Fruit fly (Drosophila melanogaster) whole organism, embryonic: ENCODE data around the gene CG31677.

ENCODE experiments used
- Adf1 ChIP-seq: fragments of 200-800 bp; sonication (Bioruptor generic); IDR thresholded peaks from 2 replicates; pipeline ENCODE4 v1.3.6; 2022; ENCODE audit warnings: missing biosample characterization, missing genetic modification characterization
- Bdp1 ChIP-seq: fragments of 200-800 bp; sonication (Bioruptor generic); optimal IDR thresholded peaks from 3 replicates; lab custom pipeline; 2016; ENCODE audit warnings: missing biosample characterization, missing genetic modification characterization
- BtbVII ChIP-seq: fragments of 200-800 bp; sonication (Bioruptor generic); optimal IDR thresholded peaks from 3 replicates; lab custom pipeline; 2017; ENCODE audit warnings: missing biosample characterization, mild to moderate bottlenecking, missing genetic modification characterization
- CG10321 ChIP-seq: fragments of 200-800 bp; sonication (Bioruptor generic); IDR thresholded peaks from 2 replicates; pipeline ENCODE4 v1.3.6; 2022; ENCODE audit warnings: missing biosample characterization, missing genetic modification characterization
- CG10654 ChIP-seq: fragments of 200-800 bp; sonication (Bioruptor generic); optimal IDR thresholded peaks from 2 replicates; lab custom pipeline; 2016; ENCODE audit warnings: missing biosample characterization, missing genetic modification characterization
- CG12219 ChIP-seq: fragments of 200-800 bp; sonication (Bioruptor generic); optimal IDR thresholded peaks from 3 replicates; lab custom pipeline; 2018; ENCODE audit warnings: missing biosample characterization, mild to moderate bottlenecking, missing genetic modification characterization
- CG13287 ChIP-seq: fragments of 200-800 bp; sonication (Bioruptor generic); IDR thresholded peaks from 2 replicates; pipeline ENCODE4 v1.3.6; 2022; ENCODE audit warnings: missing biosample characterization, missing genetic modification characterization; ENCODE audit not compliant: partially characterized antibody
- CG13424 ChIP-seq: fragments of 200-800 bp; sonication (Bioruptor generic); optimal IDR thresholded peaks from 2 replicates; lab custom pipeline; 2019; ENCODE audit warnings: missing biosample characterization, mild to moderate bottlenecking, missing genetic modification characterization, moderate library complexity
- CG14014 ChIP-seq: fragments of 200-800 bp; sonication (Bioruptor generic); IDR thresholded peaks from 2 replicates; pipeline ENCODE4 v1.3.6; 2022; ENCODE audit warnings: missing biosample characterization, missing genetic modification characterization
- CG14441 ChIP-seq: fragments of 200-800 bp; sonication (Bioruptor generic); IDR thresholded peaks from 2 replicates; pipeline ENCODE4 v1.3.6; 2022; ENCODE audit warnings: missing biosample characterization, missing genetic modification characterization
- CG15073 ChIP-seq: fragments of 200-800 bp; sonication (Bioruptor generic); optimal IDR thresholded peaks from 2 replicates; lab custom pipeline; 2016; ENCODE audit warnings: missing biosample characterization, missing genetic modification characterization
- CG16779 ChIP-seq: fragments of 200-800 bp; sonication (Bioruptor generic); IDR thresholded peaks from 2 replicates; pipeline ENCODE4 v1.3.6; 2022; ENCODE audit warnings: missing biosample characterization, missing genetic modification characterization
- CG18476 ChIP-seq: fragments of 200-800 bp; sonication (Bioruptor generic); optimal IDR thresholded peaks from 2 replicates; lab custom pipeline; 2016; ENCODE audit warnings: missing biosample characterization, mild to moderate bottlenecking, missing genetic modification characterization
- CG2875 ChIP-seq: fragments of 200-800 bp; sonication (Bioruptor generic); optimal IDR thresholded peaks from 2 replicates; lab custom pipeline; 2017; ENCODE audit warnings: missing biosample characterization, mild to moderate bottlenecking, missing genetic modification characterization, missing genetic modification reagents
- CG33213 ChIP-seq: fragments of 200-800 bp; sonication (Bioruptor generic); optimal IDR thresholded peaks from 3 replicates; lab custom pipeline; 2016; ENCODE audit warnings: missing biosample characterization, missing genetic modification characterization
- CG4820 ChIP-seq: fragments of 200-800 bp; sonication (Bioruptor generic); optimal IDR thresholded peaks from 3 replicates; lab custom pipeline; 2016; ENCODE audit warnings: missing biosample characterization, missing genetic modification characterization
- CG6654 ChIP-seq: fragments of 200-800 bp; sonication (Bioruptor generic); optimal IDR thresholded peaks from 2 replicates; lab custom pipeline; 2017; ENCODE audit warnings: missing biosample characterization, mild to moderate bottlenecking, missing genetic modification characterization
- CG6813 ChIP-seq: fragments of 200-800 bp; sonication (Bioruptor generic); optimal IDR thresholded peaks from 2 replicates; lab custom pipeline; 2017; ENCODE audit warnings: missing biosample characterization, missing genetic modification characterization, mild to moderate bottlenecking, moderate library complexity, missing genetic modification reagents
- CG6854 ChIP-seq: fragments of 200-800 bp; sonication (Bioruptor generic); optimal IDR thresholded peaks from 3 replicates; lab custom pipeline; 2017; ENCODE audit warnings: missing biosample characterization, mild to moderate bottlenecking, missing genetic modification characterization
- CTCF ChIP-seq: fragments of 200-800 bp; sonication (Bioruptor generic); optimal IDR thresholded peaks from 2 replicates; lab custom pipeline; 2017; ENCODE audit warnings: missing biosample characterization, mild to moderate bottlenecking, missing genetic modification characterization, moderate library complexity
- Camta ChIP-seq: fragments of 200-800 bp; sonication (Bioruptor generic); optimal IDR thresholded peaks from 2 replicates; lab custom pipeline; 2016; ENCODE audit warnings: missing biosample characterization, missing genetic modification characterization
- CkIIα-i1 ChIP-seq: fragments of 200-800 bp; sonication (Bioruptor generic); IDR thresholded peaks from 2 replicates; pipeline ENCODE4 v1.3.6; 2022; ENCODE audit warnings: missing biosample characterization, missing genetic modification characterization
- Gug ChIP-seq: fragments of 200-800 bp; sonication (Bioruptor generic); IDR thresholded peaks from 4 replicates; pipeline ENCODE4 v1.3.6; 2022; ENCODE audit warnings: missing biosample characterization, missing genetic modification characterization
- H15 ChIP-seq: fragments of 200-800 bp; sonication (Bioruptor generic); IDR thresholded peaks from 3 replicates; pipeline ENCODE4 v1.3.6; 2022; ENCODE audit warnings: missing biosample characterization, missing genetic modification characterization
- HHEX ChIP-seq: fragments of 200-800 bp; sonication (Bioruptor generic); optimal IDR thresholded peaks from 3 replicates; lab custom pipeline; 2017; ENCODE audit warnings: missing biosample characterization, mild to moderate bottlenecking, missing genetic modification characterization, missing genetic modification reagents
- HLH4C ChIP-seq: fragments of 200-800 bp; sonication (Bioruptor generic); IDR thresholded peaks from 3 replicates; pipeline ENCODE4 v1.3.6; 2022; ENCODE audit warnings: missing biosample characterization, missing genetic modification characterization; ENCODE audit not compliant: partially characterized antibody
- HLH54F ChIP-seq: fragments of 200-800 bp; sonication (Bioruptor generic); optimal IDR thresholded peaks from 3 replicates; lab custom pipeline; 2016; ENCODE audit warnings: missing biosample characterization, missing genetic modification characterization
- MTF-1 ChIP-seq: fragments of 200-800 bp; sonication (Bioruptor generic); optimal IDR thresholded peaks from 2 replicates; lab custom pipeline; 2018; ENCODE audit warnings: missing biosample characterization, mild to moderate bottlenecking, missing genetic modification characterization, borderline replicate concordance
- Meics ChIP-seq: fragments of 200-800 bp; sonication (Bioruptor generic); optimal IDR thresholded peaks from 2 replicates; lab custom pipeline; 2017; ENCODE audit warnings: missing biosample characterization, mild to moderate bottlenecking, missing genetic modification characterization
- Nf-YA ChIP-seq: fragments of 200-800 bp; sonication (Bioruptor generic); IDR thresholded peaks from 2 replicates; pipeline ENCODE4 v1.3.6; 2022; ENCODE audit warnings: missing biosample characterization, missing genetic modification characterization
- Ravus ChIP-seq: fragments of 200-800 bp; sonication (Bioruptor generic); IDR thresholded peaks from 2 replicates; pipeline ENCODE4 v1.3.6; 2022; ENCODE audit warnings: missing biosample characterization, missing genetic modification characterization
- Sin3A ChIP-seq: fragments of >200 bp; optimal IDR thresholded peaks from 2 replicates; lab custom pipeline; 2018
- Six4 ChIP-seq: fragments of 200-800 bp; sonication (Bioruptor generic); optimal IDR thresholded peaks from 2 replicates; lab custom pipeline; 2016; ENCODE audit warnings: missing biosample characterization, missing genetic modification characterization
- abd-A ChIP-seq: fragments of 200-800 bp; sonication (Bioruptor generic); optimal IDR thresholded peaks from 3 replicates; lab custom pipeline; 2019; ENCODE audit warnings: missing biosample characterization, mild to moderate bottlenecking, missing genetic modification characterization, moderate library complexity
- caup ChIP-seq: fragments of 200-800 bp; sonication (Bioruptor generic); optimal IDR thresholded peaks from 3 replicates; lab custom pipeline; 2017; ENCODE audit warnings: missing biosample characterization, mild to moderate bottlenecking, missing genetic modification characterization, moderate library complexity; ENCODE audit not compliant: severe bottlenecking
- cg ChIP-seq: fragments of 200-800 bp; sonication (Bioruptor generic); optimal IDR thresholded peaks from 3 replicates; lab custom pipeline; 2019; ENCODE audit warnings: missing biosample characterization, mild to moderate bottlenecking, missing genetic modification characterization, moderate library complexity
- gcm2 ChIP-seq: fragments of 200-800 bp; sonication (Bioruptor generic); optimal IDR thresholded peaks from 2 replicates; lab custom pipeline; 2016; ENCODE audit warnings: missing biosample characterization, missing genetic modification characterization
- gt ChIP-seq: fragments of 200-800 bp; sonication (Bioruptor generic); IDR thresholded peaks from 2 replicates; pipeline ENCODE4 v1.3.6; 2022; ENCODE audit warnings: missing biosample characterization, missing genetic modification characterization
- her ChIP-seq: fragments of 200-800 bp; sonication (Bioruptor generic); optimal IDR thresholded peaks from 2 replicates; lab custom pipeline; 2016; ENCODE audit warnings: missing biosample characterization, missing genetic modification characterization
- jing ChIP-seq: fragments of 200-800 bp; sonication (Bioruptor generic); optimal IDR thresholded peaks from 2 replicates; lab custom pipeline; 2018; ENCODE audit warnings: missing biosample characterization, mild to moderate bottlenecking, missing genetic modification characterization
- jumu ChIP-seq: fragments of 200-800 bp; sonication (Bioruptor generic); optimal IDR thresholded peaks from 3 replicates; lab custom pipeline; 2016; ENCODE audit warnings: missing biosample characterization, missing genetic modification characterization
- otp ChIP-seq: fragments of 200-800 bp; sonication (Bioruptor generic); IDR thresholded peaks from 3 replicates; pipeline ENCODE4, ENCODE4 v1.3.6; 2022; ENCODE audit warnings: missing biosample characterization, missing genetic modification characterization
- pb ChIP-seq: fragments of 200-800 bp; sonication (Bioruptor generic); optimal IDR thresholded peaks from 3 replicates; lab custom pipeline; 2016; ENCODE audit warnings: missing biosample characterization, missing genetic modification characterization
- salm ChIP-seq: fragments of 200-800 bp; sonication (Bioruptor generic); optimal IDR thresholded peaks from 2 replicates; lab custom pipeline; 2018; ENCODE audit warnings: missing biosample characterization, mild to moderate bottlenecking, missing genetic modification characterization
- sc ChIP-seq, 3 experiments: fragments of >200 bp in 2 of 3; fragments of 200-800 bp in 1 of 3; sonication (Bioruptor generic) in 1 of 3; optimal IDR thresholded peaks; 2 replicates in 2 of 3; 3 replicates in 1 of 3; lab custom pipeline; 2017; ENCODE audit warnings: mild to moderate bottlenecking in 1 of 3, missing biosample characterization in 1 of 3, missing genetic modification characterization in 1 of 3, missing genetic modification reagents in 1 of 3
- trh ChIP-seq: fragments of 200-800 bp; sonication (Bioruptor generic); optimal IDR thresholded peaks from 2 replicates; lab custom pipeline; 2016; ENCODE audit warnings: missing biosample characterization, missing genetic modification characterization
- ttk ChIP-seq: fragments of 200-800 bp; sonication (Bioruptor generic); IDR thresholded peaks from 2 replicates; pipeline ENCODE4 v2.1.2; 2022; ENCODE audit warnings: missing biosample characterization, missing genetic modification characterization
- unc-4 ChIP-seq: fragments of 200-800 bp; sonication (Bioruptor generic); IDR thresholded peaks from 2 replicates; pipeline ENCODE4 v1.3.6; 2022; ENCODE audit warnings: missing biosample characterization, missing genetic modification characterization; ENCODE audit not compliant: partially characterized antibody
- wor ChIP-seq: fragments of 200-800 bp; sonication (Bioruptor generic); IDR thresholded peaks from 2 replicates; pipeline ENCODE4 v1.3.6; 2022; ENCODE audit warnings: missing biosample characterization, missing genetic modification characterization
- yki ChIP-seq: fragments of >200 bp; optimal IDR thresholded peaks from 3 replicates; lab custom pipeline; 2018
- z ChIP-seq: fragments of 200-800 bp; sonication (Bioruptor generic); IDR thresholded peaks from 3 replicates; pipeline ENCODE4 v1.3.6; 2022; ENCODE audit warnings: missing biosample characterization, missing genetic modification characterization

Gene CG31677

DNA sequence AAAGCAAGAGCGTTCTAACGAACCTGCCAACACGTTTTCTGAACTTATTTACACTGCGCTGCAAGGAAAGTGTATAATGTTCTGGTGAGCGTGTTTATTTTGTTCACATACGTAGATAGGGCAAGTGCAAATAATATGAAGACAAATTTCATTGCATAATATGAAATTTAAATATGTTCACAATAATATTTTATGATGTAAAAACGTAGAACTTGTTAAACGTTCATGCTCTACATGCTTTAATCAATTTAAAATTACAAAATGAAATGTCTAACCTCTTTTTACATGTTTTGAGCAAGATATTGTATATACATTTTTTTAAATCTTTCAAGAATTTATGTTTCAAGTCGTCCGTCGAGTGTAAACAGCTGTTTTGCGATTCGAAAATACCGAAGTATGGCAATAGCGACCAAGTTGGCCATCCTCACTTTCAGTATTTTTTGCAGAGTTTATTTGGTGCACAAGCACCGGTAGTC is 41.4 kb upstream of the CG31677 start, which contains the start of the genes phr6-4 and CG2608 (continued):
- no peak for TF ChIP-seq abd-A (tag; lab: Kevin White, UChicago)
- TF ChIP-seq Six4 (GFP tag; lab: Kevin White, UChicago), result peak; percentile 89
- peak; percentile 90 for TF ChIP-seq salm (tag; lab: Kevin White, UChicago)
- TF ChIP-seq CG15073 (GFP tag; lab: Kevin White, UChicago), result peak; percentile 54
- no peak for TF ChIP-seq unc-4 (GFP tag; lab: Robert Waterston, UW)
- TF ChIP-seq Adf1 (GFP tag; lab: Robert Waterston, UW), result peak; percentile 56
- peak; percentile 78 for TF ChIP-seq CG14441
- peak; percentile 81 for TF ChIP-seq ttk
- TF ChIP-seq H15 (GFP tag; lab: Robert Waterston, UW), result peak; percentile 67; the same call in 2 of the 3 replicates
- TF ChIP-seq z (GFP tag; lab: Robert Waterston, UW), result no peak
- TF ChIP-seq Gug, result peak; percentile 85
- TF ChIP-seq Meics, result peak; percentile 93
- peak; percentile 71 for TF ChIP-seq trh (GFP tag; lab: Kevin White, UChicago)
- peak; percentile 85 for TF ChIP-seq CG12219 (GFP tag; lab: Kevin White, UChicago)
- TF ChIP-seq Ravus, result peak; percentile 66
- peak; percentile 61 for TF ChIP-seq Nf-YA
- no peak for TF ChIP-seq cg (GFP tag; lab: Kevin White, UChicago)
- peak; percentile 78 for TF ChIP-seq wor
- no peak for TF ChIP-seq CkIIα-i1 (GFP tag; lab: Robert Waterston, UW)
- peak; percentile 51 for TF ChIP-seq CTCF
- peak; percentile 92 for TF ChIP-seq caup
- TF ChIP-seq HLH4C (GFP tag; lab: Robert Waterston, UW), result no peak
- peak; percentile 85 for TF ChIP-seq CG6813 (GFP tag; lab: Kevin White, UChicago)
- TF ChIP-seq CG10321, result peak; percentile 56; the same call in 1 of the 2 replicates
- peak; percentile 86 for TF ChIP-seq Camta (GFP tag; lab: Kevin White, UChicago)
- TF ChIP-seq CG6854 (GFP tag; lab: Kevin White, UChicago), result peak; percentile 82
- TF ChIP-seq yki, result no peak
- peak; percentile 59 for TF ChIP-seq gcm2 (GFP tag; lab: Kevin White, UChicago)
- TF ChIP-seq jumu, result peak; percentile 80
- peak; percentile 86 for TF ChIP-seq CG2875 (GFP tag; lab: Kevin White, UChicago)
- TF ChIP-seq CG18476 (GFP tag; lab: Kevin White, UChicago), result peak; percentile 92
- peak; percentile 91 for TF ChIP-seq HLH54F (GFP tag; lab: Kevin White, UChicago)
- TF ChIP-seq jing, result peak; percentile 75
- TF ChIP-seq CG6654 (GFP tag; lab: Kevin White, UChicago), result peak; percentile 76
- TF ChIP-seq CG14014 (GFP tag; lab: Robert Waterston, UW), result peak; percentile 85
- TF ChIP-seq gt (GFP tag; lab: Robert Waterston, UW), result peak; percentile 64
- TF ChIP-seq BtbVII, result peak; percentile 89
- peak; percentile 65 for TF ChIP-seq her (GFP tag; lab: Kevin White, UChicago)
- peak; percentile 95 for TF ChIP-seq CG13424 (tag; lab: Kevin White, UChicago)
- TF ChIP-seq pb (GFP tag; lab: Kevin White, UChicago), result peak; percentile 51
- peak; percentile 56 for TF ChIP-seq MTF-1 (GFP tag; lab: Kevin White, UChicago)
- TF ChIP-seq Bdp1 (GFP tag; lab: Kevin White, UChicago), result peak; percentile 79
- TF ChIP-seq otp (GFP tag; lab: Robert Waterston, UW), result peak; percentile 62; the same call in 2 of the 3 replicates
- peak; percentile 85 for TF ChIP-seq CG4820
- TF ChIP-seq CG33213 (GFP tag; lab: Kevin White, UChicago), result peak; percentile 67
- no peak for TF ChIP-seq sc (optimal IDR thresholded peaks at IDR 0.05; lab: Kevin White, UChicago)
- TF ChIP-seq sc (GFP tag; optimal IDR thresholded peaks at IDR 0.05; lab: Kevin White, UChicago), result peak; percentile 86
- TF ChIP-seq CG13287, result no peak
- TF ChIP-seq HHEX (GFP tag; lab: Kevin White, UChicago), result peak; percentile 89
- TF ChIP-seq CG10654 (GFP tag; lab: Kevin White, UChicago), result peak; percentile 89
- TF ChIP-seq Sin3A, result no peak
- no peak for TF ChIP-seq CG16779 (GFP tag; lab: Robert Waterston, UW)
